Worm (Caenorhabditis elegans): ENCODE results near the gene rheb-1.

DNA sequence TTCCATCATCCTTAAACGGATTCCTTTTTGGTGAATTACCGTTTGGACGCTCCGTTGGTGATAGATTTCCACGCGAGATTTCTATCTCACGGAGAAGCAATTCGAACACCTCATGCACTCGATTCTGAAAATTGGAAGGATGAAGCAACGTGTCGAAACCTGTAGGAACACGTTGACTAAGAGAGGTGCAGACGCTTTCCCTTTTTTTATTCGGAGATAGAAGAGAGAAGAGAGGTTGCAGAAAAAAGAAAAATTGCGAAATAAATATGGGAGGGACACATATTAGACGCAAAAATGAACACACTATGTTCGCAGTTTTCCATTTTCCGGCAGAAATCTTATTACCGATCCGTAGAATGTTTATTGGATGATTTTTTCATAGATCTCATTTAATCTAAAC lies 1.1 kb downstream of the rheb-1 start:
- TF ChIP-seq ekl-4 (GFP tag; IDR thresholded peaks at IDR 0.05), result no peak
- no peak for TF ChIP-seq B0019.2 (GFP tag; conservative IDR thresholded peaks at IDR 0.05)
- TF ChIP-seq madf-8 (GFP tag; conservative IDR thresholded peaks at IDR 0.05), result no peak
- TF ChIP-seq unc-62 (GFP tag; optimal IDR thresholded peaks at IDR 0.05), result no peak
- no peak for TF ChIP-seq pha-4 (tag; optimal IDR thresholded peaks at IDR 0.05)
- no peak for TF ChIP-seq madf-3 (GFP tag; IDR thresholded peaks at IDR 0.05)
- no peak for TF ChIP-seq F33H1.4 (GFP tag; IDR thresholded peaks at IDR 0.05)
- no peak for TF ChIP-seq sdz-38 (tag; optimal IDR thresholded peaks at IDR 0.05)
- TF ChIP-seq rpc-1 (optimal IDR thresholded peaks at IDR 0.05), result no peak
- TF ChIP-seq rpc-1 (tag; optimal IDR thresholded peaks at IDR 0.05), result no peak
